Worm (Caenorhabditis elegans): Measurements from ENCODE around the gene akap-1.

akap-1 gene

DNA sequence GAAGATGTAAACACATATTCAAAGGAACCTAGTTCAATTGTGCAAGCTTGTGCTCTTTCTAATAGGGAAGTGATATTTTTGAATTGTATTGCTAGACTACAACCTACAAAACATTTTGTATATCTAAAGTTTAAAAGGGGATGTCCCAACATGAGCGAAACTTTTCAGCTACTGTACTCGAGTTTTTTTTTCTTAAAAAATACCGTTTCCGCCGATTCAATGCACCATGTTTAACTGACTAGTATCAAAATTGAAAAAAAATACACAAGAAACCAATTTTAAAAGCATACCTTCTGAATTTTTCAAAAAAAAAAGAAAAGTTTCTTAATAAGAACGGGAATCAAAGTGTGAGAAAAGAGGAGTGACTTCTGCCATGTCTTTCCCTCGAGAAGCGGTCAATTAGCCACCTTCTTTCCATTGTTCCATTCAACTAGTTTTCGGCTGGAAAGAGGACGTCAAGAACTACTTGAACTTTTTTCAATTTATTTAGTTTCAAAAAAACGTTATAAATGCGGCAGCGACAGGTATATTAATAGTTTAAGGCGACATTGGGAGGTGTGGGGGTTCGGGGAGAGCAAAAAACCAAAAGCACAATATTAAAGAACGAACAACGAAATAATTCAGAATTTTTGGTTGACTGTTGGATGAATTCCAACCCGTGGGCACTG, 62.3 kb downstream of the akap-1 start, which contains the start of gene nas-4 (continued):
- TF ChIP-seq C34F6.9 (tag; optimal IDR thresholded peaks at IDR 0.05) = no peak
- TF ChIP-seq nhr-237 (tag; optimal IDR thresholded peaks at IDR 0.05) = no peak
- TF ChIP-seq nhr-12 (tag; optimal IDR thresholded peaks at IDR 0.05) = no peak
- no peak for TF ChIP-seq nhr-23 (tag; optimal IDR thresholded peaks at IDR 0.05)
- no peak for TF ChIP-seq ZK546.5 (tag; optimal IDR thresholded peaks at IDR 0.05)
- TF ChIP-seq ceh-16 (tag; optimal IDR thresholded peaks at IDR 0.05) = no peak
- TF ChIP-seq blmp-1 (tag; optimal IDR thresholded peaks at IDR 0.05; ENCODE audit: insufficient read depth) = peak; percentile 3
- TF ChIP-seq mbf-1 (tag; optimal IDR thresholded peaks at IDR 0.05) = no peak
- no peak for TF ChIP-seq nhr-129 (tag; optimal IDR thresholded peaks at IDR 0.05)
- peak; percentile 27 for TF ChIP-seq nhr-25 (tag; optimal IDR thresholded peaks at IDR 0.05)
- TF ChIP-seq ztf-11 (tag; optimal IDR thresholded peaks at IDR 0.05) = no peak
- no peak for TF ChIP-seq fos-1 (tag; optimal IDR thresholded peaks at IDR 0.05)
- no peak for TF ChIP-seq lin-39 (tag; optimal IDR thresholded peaks at IDR 0.05)
- TF ChIP-seq dmd-4 (tag; optimal IDR thresholded peaks at IDR 0.05) = no peak
- no peak for TF ChIP-seq nhr-10 (tag; optimal IDR thresholded peaks at IDR 0.05)
- no peak for TF ChIP-seq sem-4 (tag; optimal IDR thresholded peaks at IDR 0.05)
